Worm (Caenorhabditis elegans) whole organism, L2 larva: Measurements from ENCODE around the gene mppb-1.

ENCODE experiments used
- C34F6.9 ChIP-seq: fragments of 150-350 bp; optimal IDR thresholded peaks from 2 replicates; lab custom pipeline; 2014; ENCODE audit warnings: missing biosample characterization, missing genetic modification characterization
- aly-2 ChIP-seq: fragments of 150-350 bp; optimal IDR thresholded peaks from 2 replicates; lab custom pipeline; 2014; ENCODE audit warnings: missing biosample characterization, missing genetic modification characterization
- ama-1 ChIP-seq: fragments of 150-350 bp; optimal IDR thresholded peaks from 2 replicates; lab custom pipeline; 2018; ENCODE audit warnings: inconsistent platforms
- elt-1 ChIP-seq: fragments of 150-350 bp; optimal IDR thresholded peaks from 2 replicates; lab custom pipeline; 2014; ENCODE audit warnings: missing biosample characterization, missing genetic modification characterization
- nhr-12 ChIP-seq: fragments of 150-350 bp; optimal IDR thresholded peaks from 2 replicates; lab custom pipeline; 2014; ENCODE audit warnings: missing biosample characterization, missing genetic modification characterization
- nhr-21 ChIP-seq: fragments of 150-350 bp; optimal IDR thresholded peaks from 2 replicates; lab custom pipeline; 2014; ENCODE audit warnings: missing biosample characterization, missing genetic modification characterization
- nhr-23 ChIP-seq: fragments of 150-350 bp; optimal IDR thresholded peaks from 2 replicates; lab custom pipeline; 2014; ENCODE audit warnings: missing biosample characterization, missing genetic modification reagents, missing genetic modification characterization
- skn-1 ChIP-seq: sonication (generic microtip); optimal IDR thresholded peaks from 2 replicates; lab custom pipeline; 2017; ENCODE audit warnings: missing biosample characterization, missing genetic modification characterization
- unc-39 ChIP-seq: fragments of 150-350 bp; optimal IDR thresholded peaks from 2 replicates; lab custom pipeline; 2014; ENCODE audit warnings: missing biosample characterization, missing genetic modification characterization
- unc-62 ChIP-seq: fragments of 150-350 bp; optimal IDR thresholded peaks from 2 replicates; lab custom pipeline; 2014; ENCODE audit warnings: missing biosample characterization, missing genetic modification reagents, missing genetic modification characterization
- ztf-11 ChIP-seq: sonication (generic microtip); optimal IDR thresholded peaks from 2 replicates; lab custom pipeline; 2017; ENCODE audit warnings: missing biosample characterization, missing genetic modification characterization

DNA sequence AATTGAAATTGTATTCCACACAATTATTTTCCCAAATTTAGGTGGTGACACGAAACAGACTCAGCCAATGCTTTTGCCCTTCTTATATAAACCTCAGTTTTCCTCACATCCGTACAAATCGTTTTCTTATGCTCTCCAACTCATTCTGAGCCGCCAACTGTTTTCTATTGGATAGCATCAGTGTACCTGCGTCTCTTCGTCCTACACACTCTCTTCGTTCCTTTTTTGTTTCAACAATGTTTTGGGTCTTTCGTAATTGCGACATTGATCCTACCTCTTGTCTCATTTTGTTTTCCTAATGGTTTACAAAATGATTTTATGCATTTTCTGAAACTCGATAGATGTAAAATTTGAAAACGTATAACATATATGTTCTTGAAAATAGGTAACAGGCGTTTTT is 4.9 kb downstream of the mppb-1 start:
- TF ChIP-seq ztf-11 (tag; lab: Kevin White, UChicago): no peak
- TF ChIP-seq nhr-12 (tag; lab: Kevin White, UChicago): no peak
- TF ChIP-seq C34F6.9 (tag; lab: Kevin White, UChicago): peak; percentile 11
- TF ChIP-seq aly-2 (tag; lab: Kevin White, UChicago): no peak
- no peak for TF ChIP-seq nhr-23 (tag; lab: Kevin White, UChicago)
- TF ChIP-seq ama-1 (lab: Kevin White, UChicago): no peak
- TF ChIP-seq nhr-21 (tag; lab: Kevin White, UChicago): no peak
- TF ChIP-seq unc-62 (GFP tag; lab: Kevin White, UChicago): no peak
- no peak for TF ChIP-seq skn-1 (tag; lab: Kevin White, UChicago)
- no peak for TF ChIP-seq elt-1 (tag; lab: Kevin White, UChicago)
- TF ChIP-seq unc-39: no peak
